Worm (Caenorhabditis elegans) whole organism, young adult: ENCODE results near the gene ins-34.

ENCODE experiments used
- T26A5.8 ChIP-seq: sonication (generic microtip); optimal IDR thresholded peaks from 2 replicates; lab custom pipeline; 2016; ENCODE audit warnings: missing genetic modification characterization, missing compliant biosample characterization
- die-1 ChIP-seq: sonication (generic microtip); optimal IDR thresholded peaks from 2 replicates; lab custom pipeline; 2016; ENCODE audit warnings: missing genotype, mild to moderate bottlenecking, missing genetic modification characterization, missing compliant biosample characterization

DNA sequence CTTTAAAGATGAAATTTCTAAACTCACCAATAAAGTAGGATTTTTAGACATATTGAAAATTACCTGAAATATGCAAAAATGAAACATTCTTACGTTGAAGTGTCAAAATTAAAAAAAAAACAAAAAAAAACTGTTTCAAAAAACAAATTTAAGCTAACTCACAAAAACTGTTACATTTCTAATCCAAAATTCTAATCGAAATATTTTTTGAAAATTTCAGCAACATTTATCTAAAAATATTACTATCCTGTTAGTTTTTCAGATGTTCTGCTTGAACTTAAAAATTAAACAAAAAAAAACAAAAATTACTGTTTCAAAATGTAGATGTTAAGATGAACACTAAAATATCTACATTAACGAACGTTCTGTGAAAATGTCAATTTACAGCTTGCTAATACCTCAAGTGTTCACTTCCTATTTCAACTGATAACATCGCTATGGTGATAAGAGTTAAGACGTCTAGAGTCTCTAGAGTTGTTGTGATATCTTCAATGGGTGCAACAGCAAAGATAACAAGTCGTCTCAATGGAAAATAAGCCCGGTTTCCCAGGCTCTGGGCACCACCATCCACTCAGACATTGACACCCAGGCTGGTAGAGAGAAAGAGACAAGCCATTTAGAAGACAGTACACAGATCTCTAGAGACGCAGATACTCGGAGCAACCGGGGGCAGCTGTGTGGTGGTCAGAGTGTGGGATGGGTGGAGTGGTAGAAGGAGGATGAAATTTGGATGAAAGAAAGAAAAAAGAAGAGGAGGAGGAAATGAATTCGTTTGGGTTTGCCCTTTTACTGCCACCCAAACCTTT is 21.6 kb downstream of the ins-34 start, which contains the start of gene H12I19.115:
- TF ChIP-seq die-1 (tag; lab: Kevin White, UChicago), result no peak
- no peak for TF ChIP-seq T26A5.8
